Fruit fly (Drosophila melanogaster) whole organism, embryonic: Measurements from ENCODE around the gene CG11858.

Source experiments
- CG10274 ChIP-seq: fragments of 200-800 bp; sonication (Bioruptor generic); optimal IDR thresholded peaks from 3 replicates; lab custom pipeline; 2017; ENCODE audit warnings: missing biosample characterization, mild to moderate bottlenecking, missing genetic modification characterization
- CG10321 ChIP-seq: fragments of 200-800 bp; sonication (Bioruptor generic); IDR thresholded peaks from 2 replicates; pipeline ENCODE4 v1.3.6; 2022; ENCODE audit warnings: missing biosample characterization, missing genetic modification characterization
- CG10431 ChIP-seq: fragments of 200-800 bp; sonication (Bioruptor generic); optimal IDR thresholded peaks from 3 replicates; lab custom pipeline; 2018; ENCODE audit warnings: missing biosample characterization, mild to moderate bottlenecking, missing genetic modification characterization
- CG10462 ChIP-seq: fragments of 200-800 bp; sonication (Bioruptor generic); optimal IDR thresholded peaks from 2 replicates; lab custom pipeline; 2016; ENCODE audit warnings: missing biosample characterization, missing genetic modification characterization
- CG10654 ChIP-seq: fragments of 200-800 bp; sonication (Bioruptor generic); optimal IDR thresholded peaks from 2 replicates; lab custom pipeline; 2016; ENCODE audit warnings: missing biosample characterization, missing genetic modification characterization
- CG11695 ChIP-seq: fragments of 200-800 bp; sonication (Bioruptor generic); IDR thresholded peaks from 3 replicates; pipeline ENCODE4 v1.3.6; 2022; ENCODE audit warnings: missing biosample characterization, missing genetic modification characterization
- CG12769 ChIP-seq: fragments of 200-800 bp; sonication (Bioruptor generic); optimal IDR thresholded peaks from 2 replicates; lab custom pipeline; 2019; ENCODE audit warnings: missing biosample characterization, mild to moderate bottlenecking, missing genetic modification characterization, moderate library complexity
- CG12942 ChIP-seq: fragments of 200-800 bp; sonication (Bioruptor generic); optimal IDR thresholded peaks from 3 replicates; lab custom pipeline; 2016; ENCODE audit warnings: missing biosample characterization, missing genetic modification characterization
- CG13296 ChIP-seq: fragments of 200-800 bp; sonication (Bioruptor generic); optimal IDR thresholded peaks from 3 replicates; lab custom pipeline; 2018; ENCODE audit warnings: missing biosample characterization, mild to moderate bottlenecking, missing genetic modification characterization
- CG14014 ChIP-seq: fragments of 200-800 bp; sonication (Bioruptor generic); IDR thresholded peaks from 2 replicates; pipeline ENCODE4 v1.3.6; 2022; ENCODE audit warnings: missing biosample characterization, missing genetic modification characterization
- CG14050 ChIP-seq: fragments of 200-800 bp; sonication (Bioruptor generic); IDR thresholded peaks from 3 replicates; pipeline ENCODE4 v1.3.6; 2022; ENCODE audit warnings: missing biosample characterization, missing genetic modification characterization
- CG14667 ChIP-seq: fragments of 200-800 bp; sonication (Bioruptor generic); IDR thresholded peaks from 2 replicates; pipeline ENCODE4 v1.3.6; 2022; ENCODE audit warnings: missing biosample characterization, missing genetic modification characterization
- CG16815 ChIP-seq: fragments of 200-800 bp; sonication (Bioruptor generic); optimal IDR thresholded peaks from 3 replicates; lab custom pipeline; 2017; ENCODE audit warnings: missing biosample characterization, mild to moderate bottlenecking, missing genetic modification characterization
- CG17186 ChIP-seq: fragments of 200-800 bp; sonication (Bioruptor generic); optimal IDR thresholded peaks from 3 replicates; lab custom pipeline; 2017; ENCODE audit warnings: missing biosample characterization, missing genetic modification reagents, missing genetic modification characterization
- CG17829 ChIP-seq: fragments of 200-800 bp; optimal IDR thresholded peaks from 2 replicates; lab custom pipeline; 2019; ENCODE audit warnings: missing biosample characterization, mild to moderate bottlenecking, missing genetic modification characterization, moderate library complexity
- CG31441 ChIP-seq: fragments of 200-800 bp; sonication (Bioruptor generic); IDR thresholded peaks from 2 replicates; pipeline ENCODE4 v1.3.6; 2022; ENCODE audit warnings: missing biosample characterization, missing genetic modification characterization
- CG32767 ChIP-seq: fragments of 200-800 bp; sonication (Bioruptor generic); IDR thresholded peaks from 2 replicates; pipeline ENCODE4 v1.3.6; 2022; ENCODE audit warnings: missing biosample characterization, missing genetic modification characterization
- CG3281 ChIP-seq: fragments of 200-800 bp; sonication (Bioruptor generic); optimal IDR thresholded peaks from 3 replicates; lab custom pipeline; 2017; ENCODE audit warnings: missing biosample characterization, mild to moderate bottlenecking, missing genetic modification characterization
- CG34376 ChIP-seq: fragments of 200-800 bp; sonication (Bioruptor generic); optimal IDR thresholded peaks from 2 replicates; lab custom pipeline; 2018; ENCODE audit warnings: missing biosample characterization, mild to moderate bottlenecking, missing genetic modification characterization
- CG3726 ChIP-seq: fragments of 200-800 bp; sonication (Bioruptor generic); IDR thresholded peaks from 3 replicates; pipeline ENCODE4, ENCODE4 v1.3.6; 2022; ENCODE audit warnings: missing biosample characterization, missing genetic modification characterization
- CG7271 ChIP-seq: fragments of 200-800 bp; sonication (Bioruptor generic); optimal IDR thresholded peaks from 2 replicates; lab custom pipeline; 2018; ENCODE audit warnings: missing biosample characterization, mild to moderate bottlenecking, missing genetic modification characterization, moderate library complexity
- CrebB ChIP-seq: fragments of 200-800 bp; sonication (Bioruptor generic); optimal IDR thresholded peaks from 3 replicates; lab custom pipeline; 2018; ENCODE audit warnings: missing biosample characterization, mild to moderate bottlenecking, missing genetic modification characterization
- D ChIP-seq, 2 experiments: fragments of 200-800 bp in 1 of 2; fragments of >200 bp in 1 of 2; sonication (Bioruptor generic) in 1 of 2; optimal IDR thresholded peaks; 2 replicates in 1 of 2; 3 replicates in 1 of 2; lab custom pipeline; 2017; ENCODE audit warnings: mild to moderate bottlenecking in 1 of 2, missing biosample characterization in 1 of 2, missing genetic modification characterization in 1 of 2, missing genetic modification reagents in 1 of 2
- Dek ChIP-seq: fragments of 200-800 bp; sonication (Bioruptor generic); optimal IDR thresholded peaks from 3 replicates; lab custom pipeline; 2019; ENCODE audit warnings: missing biosample characterization, mild to moderate bottlenecking, missing genetic modification characterization, moderate library complexity
- H2.0 ChIP-seq: fragments of 200-800 bp; sonication (Bioruptor generic); IDR thresholded peaks from 2 replicates; pipeline ENCODE4 v1.3.6; 2022; ENCODE audit warnings: missing biosample characterization, missing genetic modification characterization
- HmgZ ChIP-seq: fragments of 200-800 bp; sonication (Bioruptor generic); optimal IDR thresholded peaks from 2 replicates; lab custom pipeline; 2018; ENCODE audit warnings: missing biosample characterization, mild to moderate bottlenecking, missing genetic modification characterization
- Hmx ChIP-seq: fragments of 200-800 bp; sonication (Bioruptor generic); optimal IDR thresholded peaks from 2 replicates; lab custom pipeline; 2016; ENCODE audit warnings: missing biosample characterization, missing genetic modification characterization
- Mes4 ChIP-seq: fragments of 200-800 bp; sonication (Bioruptor generic); optimal IDR thresholded peaks from 2 replicates; lab custom pipeline; 2016; ENCODE audit warnings: missing biosample characterization, missing genetic modification characterization
- Stat92E ChIP-seq, 3 experiments: fragments of >200 bp in 2 of 3; fragments of 200-800 bp in 1 of 3; sonication (Bioruptor generic) in 1 of 3; optimal IDR thresholded peaks; 2 replicates each; lab custom pipeline; 2017 to 2019; ENCODE audit warnings: missing biosample characterization in 3 of 3, missing genetic modification characterization in 3 of 3, mild to moderate bottlenecking in 1 of 3, moderate library complexity in 1 of 3
- Xbp1 ChIP-seq: fragments of 200-800 bp; sonication (Bioruptor generic); optimal IDR thresholded peaks from 3 replicates; lab custom pipeline; 2016; ENCODE audit warnings: missing biosample characterization, mild to moderate bottlenecking, missing genetic modification characterization
- abd-A ChIP-seq: fragments of 200-800 bp; sonication (Bioruptor generic); optimal IDR thresholded peaks from 3 replicates; lab custom pipeline; 2019; ENCODE audit warnings: missing biosample characterization, mild to moderate bottlenecking, missing genetic modification characterization, moderate library complexity
- ac ChIP-seq: fragments of 200-800 bp; sonication (Bioruptor generic); optimal IDR thresholded peaks from 3 replicates; lab custom pipeline; 2017; ENCODE audit warnings: missing biosample characterization, mild to moderate bottlenecking, missing genetic modification characterization
- bbx ChIP-seq: fragments of 200-800 bp; sonication (Bioruptor generic); IDR thresholded peaks from 2 replicates; pipeline ENCODE4 v1.3.6; 2022; ENCODE audit warnings: missing biosample characterization, missing genetic modification characterization; ENCODE audit not compliant: partially characterized antibody
- cato ChIP-seq: fragments of 200-800 bp; sonication (Bioruptor generic); optimal IDR thresholded peaks from 2 replicates; lab custom pipeline; 2016; ENCODE audit warnings: missing biosample characterization, missing genetic modification characterization, borderline replicate concordance
- crp ChIP-seq, 2 experiments: fragments of 200-800 bp; sonication (Bioruptor generic); optimal IDR thresholded peaks; 2 replicates in 1 of 2; 3 replicates in 1 of 2; lab custom pipeline; 2017; ENCODE audit warnings: missing biosample characterization in 2 of 2, missing genetic modification characterization in 2 of 2, mild to moderate bottlenecking in 1 of 2, moderate library complexity in 1 of 2
- disco-r ChIP-seq: fragments of 200-800 bp; sonication (Bioruptor generic); optimal IDR thresholded peaks from 2 replicates; lab custom pipeline; 2016; ENCODE audit warnings: missing biosample characterization, missing genetic modification characterization
- dpn ChIP-seq, 2 experiments: fragments of 200-800 bp; sonication (Bioruptor generic); optimal IDR thresholded peaks; 3 replicates each; lab custom pipeline; 2016; ENCODE audit warnings: missing biosample characterization in 2 of 2, missing genetic modification characterization in 2 of 2
- fd102C ChIP-seq: fragments of 200-800 bp; sonication (Bioruptor generic); optimal IDR thresholded peaks from 2 replicates; lab custom pipeline; 2018; ENCODE audit warnings: missing biosample characterization, mild to moderate bottlenecking, missing genetic modification characterization, moderate library complexity
- grn ChIP-seq: fragments of 200-800 bp; sonication (Bioruptor generic); optimal IDR thresholded peaks from 3 replicates; lab custom pipeline; 2017; ENCODE audit warnings: missing biosample characterization, missing genetic modification characterization
- insv ChIP-seq, 2 experiments: fragments of 200-800 bp; sonication (Bioruptor generic); optimal IDR thresholded peaks; 3 replicates each; lab custom pipeline; 2016 to 2018; ENCODE audit warnings: missing biosample characterization in 2 of 2, missing genetic modification characterization in 2 of 2
- nau ChIP-seq: fragments of 200-800 bp; sonication (Bioruptor generic); optimal IDR thresholded peaks from 3 replicates; lab custom pipeline; 2017; ENCODE audit warnings: missing biosample characterization, mild to moderate bottlenecking, missing genetic modification characterization, missing genetic modification reagents
- org-1 ChIP-seq: fragments of 200-800 bp; sonication (Bioruptor generic); optimal IDR thresholded peaks from 2 replicates; lab custom pipeline; 2017; ENCODE audit warnings: missing biosample characterization, missing genetic modification characterization
- pita ChIP-seq: fragments of 200-800 bp; sonication (Bioruptor generic); optimal IDR thresholded peaks from 2 replicates; lab custom pipeline; 2017; ENCODE audit warnings: missing biosample characterization, mild to moderate bottlenecking, missing genetic modification characterization
- row ChIP-seq: fragments of 200-800 bp; sonication (Bioruptor generic); IDR thresholded peaks from 3 replicates; pipeline ENCODE4 v1.3.6; 2022; ENCODE audit warnings: missing biosample characterization, missing genetic modification characterization
- sisA ChIP-seq: fragments of 200-800 bp; sonication (Bioruptor generic); IDR thresholded peaks from 2 replicates; pipeline ENCODE4 v1.3.6; 2022; ENCODE audit warnings: missing biosample characterization, missing genetic modification characterization
- stc ChIP-seq: fragments of 200-800 bp; sonication (Bioruptor generic); IDR thresholded peaks from 2 replicates; pipeline ENCODE4 v1.3.6; 2022; ENCODE audit warnings: missing biosample characterization, missing genetic modification characterization
- tin ChIP-seq: fragments of 200-800 bp; sonication (Bioruptor generic); optimal IDR thresholded peaks from 3 replicates; lab custom pipeline; 2016; ENCODE audit warnings: missing biosample characterization, missing genetic modification characterization
- tll ChIP-seq, 2 experiments: fragments of 200-800 bp in 1 of 2; fragments of >200 bp in 1 of 2; sonication (Bioruptor generic) in 1 of 2; optimal IDR thresholded peaks; 2 replicates each; lab custom pipeline; 2017 to 2019; ENCODE audit warnings: missing biosample characterization in 2 of 2, missing genetic modification characterization in 2 of 2, mild to moderate bottlenecking in 1 of 2, moderate library complexity in 1 of 2
- zf30C ChIP-seq: fragments of 200-800 bp; sonication (Bioruptor generic); optimal IDR thresholded peaks from 3 replicates; lab custom pipeline; 2018; ENCODE audit warnings: missing biosample characterization, mild to moderate bottlenecking, missing genetic modification characterization

The CG11858 gene

dm6 chr3R:25247379-25247869 is 15.1 kb upstream of the CG11858 start, which contains the start of the genes RpS27 and Nup37 (continued):
- TF ChIP-seq CG16815 (GFP tag; lab: Kevin White, UChicago) (peak; percentile 95), abd-A (tag; lab: Kevin White, UChicago) (no peak), Xbp1 (peak; percentile 98), CG32767 (GFP tag; lab: Robert Waterston, UW) (peak; percentile 80), CG17186 (GFP tag; lab: Kevin White, UChicago) (peak; percentile 96), CG17829 (tag; lab: Kevin White, UChicago) (peak; percentile 94), CG10321 (peak; percentile 84), grn (GFP tag; lab: Kevin White, UChicago) (peak; percentile 96), tin (GFP tag; lab: Kevin White, UChicago) (peak; percentile 98), Hmx (GFP tag; lab: Kevin White, UChicago) (peak; percentile 86), tll (GFP tag; optimal IDR thresholded peaks at IDR 0.05; lab: Kevin White, UChicago) (peak in 1 of 2 experiments; percentile 88), CrebB (tag; lab: Kevin White, UChicago) (peak; percentile 99), crp (GFP tag; optimal IDR thresholded peaks at IDR 0.05; lab: Kevin White, UChicago) (peak; percentile 47 to 90), CG12942 (GFP tag; lab: Kevin White, UChicago) (peak; percentile 97), CG14667 (GFP tag; lab: Robert Waterston, UW) (peak; percentile 93), CG34376 (GFP tag; lab: Kevin White, UChicago) (peak; percentile 100), D (optimal IDR thresholded peaks at IDR 0.05; lab: Kevin White, UChicago) (no peak), D (GFP tag; optimal IDR thresholded peaks at IDR 0.05; lab: Kevin White, UChicago) (peak; percentile 96), CG14050 (GFP tag; lab: Robert Waterston, UW) (peak; percentile 93), CG12769 (tag; lab: Kevin White, UChicago) (peak; percentile 98), CG13296 (GFP tag; lab: Kevin White, UChicago) (peak; percentile 98), CG10462 (GFP tag; lab: Kevin White, UChicago) (peak; percentile 93), CG3281 (peak; percentile 99), Stat92E (GFP tag; optimal IDR thresholded peaks at IDR 0.05; lab: Kevin White, UChicago) (peak in 1 of 3 experiments; percentile 82), ac (GFP tag; lab: Kevin White, UChicago) (peak; percentile 99), CG10654 (GFP tag; lab: Kevin White, UChicago) (peak; percentile 99), bbx (GFP tag; lab: Robert Waterston, UW) (0 out of 2 replicates have a peak, but pooled peaks have one; percentile 34), CG10431 (GFP tag; lab: Kevin White, UChicago) (peak; percentile 98), org-1 (peak; percentile 97), pita (GFP tag; lab: Kevin White, UChicago) (no peak), Dek (peak; percentile 95), sisA (GFP tag; lab: Robert Waterston, UW) (peak; percentile 95), HmgZ (tag; lab: Kevin White, UChicago) (peak; percentile 99), cato (GFP tag; lab: Kevin White, UChicago) (peak; percentile 96), dpn (GFP tag; optimal IDR thresholded peaks at IDR 0.05; lab: Kevin White, UChicago) (peak; percentile 95 to 99), fd102C (GFP tag; lab: Kevin White, UChicago) (peak; percentile 95), H2.0 (GFP tag; lab: Robert Waterston, UW) (peak; percentile 97), insv (GFP tag; optimal IDR thresholded peaks at IDR 0.05; lab: Kevin White, UChicago) (peak in 1 of 2 experiments; percentile 87), CG14014 (GFP tag; lab: Robert Waterston, UW) (peak; percentile 95), nau (GFP tag; lab: Kevin White, UChicago) (peak; percentile 98), CG3726 (GFP tag; lab: Robert Waterston, UW) (peak; percentile 95), CG10274 (GFP tag; lab: Kevin White, UChicago) (peak; percentile 96), row (peak; percentile 86), zf30C (GFP tag; lab: Kevin White, UChicago) (peak; percentile 61), CG11695 (GFP tag; lab: Robert Waterston, UW) (peak; percentile 89), stc (GFP tag; lab: Robert Waterston, UW) (peak; percentile 93), CG31441 (GFP tag; lab: Robert Waterston, UW) (peak; percentile 98), Mes4 (peak; percentile 99), CG7271 (peak; percentile 99), disco-r (peak; percentile 98)
